Worm (Caenorhabditis elegans): ENCODE data around the gene hyls-1.

- no peak for TF ChIP-seq ceh-45 (GFP tag; IDR thresholded peaks at IDR 0.05)
- TF ChIP-seq ceh-14 (tag; optimal IDR thresholded peaks at IDR 0.05) = no peak
- no peak for TF ChIP-seq unc-55 (GFP tag; optimal IDR thresholded peaks at IDR 0.05)
- no peak for TF ChIP-seq pha-4 (tag; optimal IDR thresholded peaks at IDR 0.05)
- TF ChIP-seq elt-2 (tag; optimal IDR thresholded peaks at IDR 0.05) = no peak
- no peak for TF ChIP-seq fkh-10 (GFP tag; optimal IDR thresholded peaks at IDR 0.05)
- no peak for TF ChIP-seq C08G9.2 (tag; optimal IDR thresholded peaks at IDR 0.05)
- TF ChIP-seq ets-4 (tag; optimal IDR thresholded peaks at IDR 0.05) = no peak
- TF ChIP-seq ama-1 (optimal IDR thresholded peaks at IDR 0.05) = no peak
- TF ChIP-seq tbx-7 (tag; optimal IDR thresholded peaks at IDR 0.05) = no peak
These were observed 35.8 kb upstream of the hyls-1 start for ce11 chrV:7201353-7201752.
